Fruit fly (Drosophila melanogaster) whole organism, embryonic: Measurements from ENCODE around the gene Sqor.

Experiments used
- CG10147 ChIP-seq: fragments of 200-800 bp; sonication (Bioruptor generic); optimal IDR thresholded peaks from 2 replicates; lab custom pipeline; 2019; ENCODE audit warnings: missing biosample characterization, mild to moderate bottlenecking, missing genetic modification characterization, moderate library complexity
- CG11398 ChIP-seq: fragments of 200-800 bp; sonication (Bioruptor generic); optimal IDR thresholded peaks from 2 replicates; lab custom pipeline; 2016; ENCODE audit warnings: missing biosample characterization, missing genetic modification characterization
- CG14050 ChIP-seq: fragments of 200-800 bp; sonication (Bioruptor generic); IDR thresholded peaks from 3 replicates; pipeline ENCODE4 v1.3.6; 2022; ENCODE audit warnings: missing biosample characterization, missing genetic modification characterization
- CG15479 ChIP-seq: fragments of 200-800 bp; sonication (Bioruptor generic); optimal IDR thresholded peaks from 3 replicates; lab custom pipeline; 2019; ENCODE audit warnings: missing biosample characterization, mild to moderate bottlenecking, missing genetic modification characterization, moderate library complexity
- CG1602 ChIP-seq: fragments of 200-800 bp; sonication (Bioruptor generic); optimal IDR thresholded peaks from 3 replicates; lab custom pipeline; 2016; ENCODE audit warnings: missing biosample characterization, missing genetic modification characterization
- CG1647 ChIP-seq: fragments of 200-800 bp; sonication (Bioruptor generic); optimal IDR thresholded peaks from 3 replicates; lab custom pipeline; 2016; ENCODE audit warnings: missing biosample characterization, missing genetic modification characterization
- CG17802 ChIP-seq: fragments of 200-800 bp; sonication (Bioruptor generic); optimal IDR thresholded peaks from 2 replicates; lab custom pipeline; 2018; ENCODE audit warnings: missing biosample characterization, mild to moderate bottlenecking, missing genetic modification characterization, moderate library complexity
- CG18262 ChIP-seq: fragments of 200-800 bp; optimal IDR thresholded peaks from 3 replicates; lab custom pipeline; 2019; ENCODE audit warnings: missing biosample characterization, mild to moderate bottlenecking, missing genetic modification characterization, moderate library complexity
- CG2712 ChIP-seq: fragments of 200-800 bp; optimal IDR thresholded peaks from 3 replicates; lab custom pipeline; 2019; ENCODE audit warnings: missing biosample characterization, mild to moderate bottlenecking, missing genetic modification characterization, moderate library complexity
- CG3281 ChIP-seq: fragments of 200-800 bp; sonication (Bioruptor generic); optimal IDR thresholded peaks from 3 replicates; lab custom pipeline; 2017; ENCODE audit warnings: missing biosample characterization, mild to moderate bottlenecking, missing genetic modification characterization
- CG34376 ChIP-seq: fragments of 200-800 bp; sonication (Bioruptor generic); optimal IDR thresholded peaks from 2 replicates; lab custom pipeline; 2018; ENCODE audit warnings: missing biosample characterization, mild to moderate bottlenecking, missing genetic modification characterization
- CG3847 ChIP-seq: fragments of 200-800 bp; sonication (Bioruptor generic); IDR thresholded peaks from 2 replicates; pipeline ENCODE4 v1.3.6; 2022; ENCODE audit warnings: missing biosample characterization, missing genetic modification characterization
- CG4404 ChIP-seq: fragments of 200-800 bp; sonication (Bioruptor generic); IDR thresholded peaks from 2 replicates; pipeline ENCODE4 v1.3.6; 2022; ENCODE audit warnings: missing biosample characterization, missing genetic modification characterization
- CG4707 ChIP-seq: fragments of 200-800 bp; sonication (Bioruptor generic); optimal IDR thresholded peaks from 2 replicates; lab custom pipeline; 2018; ENCODE audit warnings: missing biosample characterization, mild to moderate bottlenecking, missing genetic modification characterization, moderate library complexity
- CG4820 ChIP-seq: fragments of 200-800 bp; sonication (Bioruptor generic); optimal IDR thresholded peaks from 3 replicates; lab custom pipeline; 2016; ENCODE audit warnings: missing biosample characterization, missing genetic modification characterization
- CG6175 ChIP-seq: fragments of 200-800 bp; sonication (Bioruptor generic); IDR thresholded peaks from 3 replicates; pipeline ENCODE4 v1.3.6; 2022; ENCODE audit warnings: missing biosample characterization, missing genetic modification characterization
- CG6813 ChIP-seq: fragments of 200-800 bp; sonication (Bioruptor generic); optimal IDR thresholded peaks from 2 replicates; lab custom pipeline; 2017; ENCODE audit warnings: missing biosample characterization, missing genetic modification characterization, mild to moderate bottlenecking, moderate library complexity, missing genetic modification reagents
- CoRest ChIP-seq: fragments of 200-800 bp; sonication (Bioruptor generic); optimal IDR thresholded peaks from 3 replicates; lab custom pipeline; 2018; ENCODE audit warnings: missing biosample characterization, mild to moderate bottlenecking, missing genetic modification characterization, moderate library complexity
- Ets97D ChIP-seq: fragments of 200-800 bp; sonication (Bioruptor generic); optimal IDR thresholded peaks from 3 replicates; lab custom pipeline; 2016; ENCODE audit warnings: missing biosample characterization, missing genetic modification characterization
- Fer2 ChIP-seq: fragments of 200-800 bp; sonication (Bioruptor generic); optimal IDR thresholded peaks from 2 replicates; lab custom pipeline; 2018; ENCODE audit warnings: missing biosample characterization, mild to moderate bottlenecking, missing genetic modification characterization, moderate library complexity
- Hand ChIP-seq: fragments of 200-800 bp; sonication (Bioruptor generic); optimal IDR thresholded peaks from 2 replicates; lab custom pipeline; 2017; ENCODE audit warnings: mild to moderate bottlenecking, missing biosample characterization, missing genetic modification reagents, missing genetic modification characterization
- HmgD ChIP-seq: fragments of 200-800 bp; sonication (Bioruptor generic); optimal IDR thresholded peaks from 3 replicates; lab custom pipeline; 2016; ENCODE audit warnings: missing biosample characterization, missing genetic modification characterization
- Jarid2 ChIP-seq: fragments of 200-800 bp; sonication (Bioruptor generic); optimal IDR thresholded peaks from 3 replicates; lab custom pipeline; 2017; ENCODE audit warnings: mild to moderate bottlenecking, missing biosample characterization, missing genetic modification reagents, missing genetic modification characterization
- Lim3 ChIP-seq: fragments of 200-800 bp; sonication (Bioruptor generic); IDR thresholded peaks from 2 replicates; pipeline ENCODE4 v1.3.6; 2022; ENCODE audit warnings: missing biosample characterization, missing genetic modification characterization
- Max ChIP-seq: fragments of 200-800 bp; sonication (Bioruptor generic); optimal IDR thresholded peaks from 2 replicates; lab custom pipeline; 2016; ENCODE audit warnings: missing biosample characterization, mild to moderate bottlenecking, missing genetic modification characterization
- NC2α ChIP-seq: fragments of 200-800 bp; sonication (Bioruptor generic); optimal IDR thresholded peaks from 2 replicates; lab custom pipeline; 2016; ENCODE audit warnings: missing biosample characterization, missing genetic modification characterization
- Oli ChIP-seq: fragments of 200-800 bp; sonication (Bioruptor generic); optimal IDR thresholded peaks from 2 replicates; lab custom pipeline; 2018; ENCODE audit warnings: missing biosample characterization, mild to moderate bottlenecking, missing genetic modification characterization, moderate library complexity
- Sin3A ChIP-seq: fragments of >200 bp; optimal IDR thresholded peaks from 2 replicates; lab custom pipeline; 2018
- Sox100B ChIP-seq: fragments of 200-800 bp; sonication (Bioruptor generic); optimal IDR thresholded peaks from 3 replicates; lab custom pipeline; 2018; ENCODE audit warnings: missing biosample characterization, mild to moderate bottlenecking, missing genetic modification characterization
- Sry-δ ChIP-seq: fragments of 200-800 bp; sonication (Bioruptor generic); optimal IDR thresholded peaks from 2 replicates; lab custom pipeline; 2016; ENCODE audit warnings: missing biosample characterization, missing genetic modification characterization
- Ssrp ChIP-seq: fragments of 200-800 bp; sonication (Bioruptor generic); optimal IDR thresholded peaks from 2 replicates; lab custom pipeline; 2018; ENCODE audit warnings: missing biosample characterization, mild to moderate bottlenecking, missing genetic modification characterization, moderate library complexity
- bsh ChIP-seq, 2 experiments: fragments of 200-800 bp; sonication (Bioruptor generic); optimal IDR thresholded peaks; 2 replicates each; lab custom pipeline; 2017 to 2018; ENCODE audit warnings: mild to moderate bottlenecking in 2 of 2, missing biosample characterization in 2 of 2, missing genetic modification characterization in 2 of 2, moderate library complexity in 1 of 2
- croc ChIP-seq: fragments of 200-800 bp; sonication (Bioruptor generic); conservative IDR thresholded peaks from 3 replicates; pipeline ENCODE4 v1.3.6; 2022; ENCODE audit warnings: missing biosample characterization, missing genetic modification characterization
- cwo ChIP-seq: fragments of 200-800 bp; sonication (Bioruptor generic); optimal IDR thresholded peaks from 3 replicates; lab custom pipeline; 2017; ENCODE audit warnings: missing biosample characterization, missing genetic modification characterization, mild to moderate bottlenecking, moderate library complexity, missing genetic modification reagents
- esg ChIP-seq: fragments of 200-800 bp; sonication (Bioruptor generic); conservative IDR thresholded peaks from 2 replicates; pipeline ENCODE4 v1.3.6; 2022; ENCODE audit warnings: missing biosample characterization, missing genetic modification characterization
- ewg ChIP-seq: fragments of 200-800 bp; sonication (Bioruptor generic); optimal IDR thresholded peaks from 3 replicates; lab custom pipeline; 2017; ENCODE audit warnings: mild to moderate bottlenecking, missing biosample characterization, missing genetic modification reagents, missing genetic modification characterization
- fd64A ChIP-seq: fragments of 200-800 bp; sonication (Bioruptor generic); optimal IDR thresholded peaks from 3 replicates; lab custom pipeline; 2018; ENCODE audit warnings: missing biosample characterization, mild to moderate bottlenecking, missing genetic modification characterization
- fd96Cb ChIP-seq: fragments of 200-800 bp; sonication (Bioruptor generic); optimal IDR thresholded peaks from 2 replicates; lab custom pipeline; 2018; ENCODE audit warnings: missing biosample characterization, mild to moderate bottlenecking, missing genetic modification characterization, moderate library complexity
- hb ChIP-seq: fragments of 200-800 bp; sonication (Bioruptor generic); IDR thresholded peaks from 3 replicates; pipeline ENCODE4 v1.3.6; 2022; ENCODE audit warnings: missing biosample characterization, missing genetic modification characterization; ENCODE audit not compliant: partially characterized antibody
- her ChIP-seq: fragments of 200-800 bp; sonication (Bioruptor generic); optimal IDR thresholded peaks from 2 replicates; lab custom pipeline; 2016; ENCODE audit warnings: missing biosample characterization, missing genetic modification characterization
- nau ChIP-seq: fragments of 200-800 bp; sonication (Bioruptor generic); optimal IDR thresholded peaks from 3 replicates; lab custom pipeline; 2017; ENCODE audit warnings: missing biosample characterization, mild to moderate bottlenecking, missing genetic modification characterization, missing genetic modification reagents
- nerfin-1 ChIP-seq: fragments of 200-800 bp; sonication (Bioruptor generic); optimal IDR thresholded peaks from 3 replicates; lab custom pipeline; 2019; ENCODE audit warnings: missing biosample characterization, mild to moderate bottlenecking, missing genetic modification characterization, moderate library complexity
- pan ChIP-seq, 4 experiments: fragments of >200 bp in 3 of 4; fragments of 200-800 bp in 1 of 4; sonication (Bioruptor generic) in 1 of 4; optimal IDR thresholded peaks in 3 of 4; IDR thresholded peaks in 1 of 4; 2 replicates each; pipeline versions ENCODE4 v1.3.6 to Lab custom; 2017 to 2022; ENCODE audit warnings: missing biosample characterization in 2 of 4, missing genetic modification characterization in 2 of 4, mixed read lengths in 1 of 4
- row ChIP-seq: fragments of 200-800 bp; sonication (Bioruptor generic); IDR thresholded peaks from 3 replicates; pipeline ENCODE4 v1.3.6; 2022; ENCODE audit warnings: missing biosample characterization, missing genetic modification characterization
- sens-2 ChIP-seq: fragments of 200-800 bp; sonication (Bioruptor generic); IDR thresholded peaks from 2 replicates; pipeline ENCODE4 v1.3.6; 2022; ENCODE audit warnings: missing biosample characterization, missing genetic modification characterization
- sim ChIP-seq: fragments of 200-800 bp; sonication (Bioruptor generic); IDR thresholded peaks from 2 replicates; pipeline ENCODE4 v1.3.6; 2022; ENCODE audit warnings: missing biosample characterization, missing genetic modification characterization
- slbo ChIP-seq: fragments of 200-800 bp; sonication (Bioruptor generic); IDR thresholded peaks from 2 replicates; pipeline ENCODE4 v1.3.6; 2022; ENCODE audit warnings: missing biosample characterization, missing genetic modification characterization
- sug ChIP-seq: fragments of 200-800 bp; optimal IDR thresholded peaks from 2 replicates; lab custom pipeline; 2019; ENCODE audit warnings: missing biosample characterization, mild to moderate bottlenecking, missing genetic modification characterization, moderate library complexity
- vfl ChIP-seq: fragments of 200-800 bp; sonication (Bioruptor generic); optimal IDR thresholded peaks from 2 replicates; lab custom pipeline; 2016; ENCODE audit warnings: missing biosample characterization, missing genetic modification characterization
- wdn ChIP-seq: fragments of 200-800 bp; sonication (Bioruptor generic); IDR thresholded peaks from 2 replicates; pipeline ENCODE4 v1.3.6; 2022; ENCODE audit warnings: missing biosample characterization, missing genetic modification characterization
- yki ChIP-seq: fragments of >200 bp; optimal IDR thresholded peaks from 3 replicates; lab custom pipeline; 2018

The Sqor gene

DNA sequence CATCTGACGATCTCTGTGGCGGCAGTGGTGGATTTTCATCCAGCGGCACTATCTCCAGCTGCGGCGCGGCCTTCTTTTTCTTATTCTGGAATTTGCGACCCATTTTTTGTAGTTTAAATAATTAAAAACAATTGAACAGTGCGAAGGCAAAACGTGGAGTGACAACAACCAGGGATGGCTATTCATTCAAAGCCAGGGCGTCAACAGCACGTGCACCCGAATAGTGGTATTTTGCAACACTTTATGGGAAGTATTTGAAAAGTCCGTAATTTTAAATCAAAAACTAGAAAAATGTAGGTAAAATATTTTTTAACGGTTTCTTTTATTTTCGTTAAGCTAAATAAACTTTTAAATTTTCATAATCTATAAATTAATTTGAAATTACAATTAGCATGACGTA lies 42.7 kb downstream of the Sqor start, which contains the start of gene CG11583 (continued):
- no peak for TF ChIP-seq CG11398
- TF ChIP-seq Ssrp (tag; lab: Kevin White, UChicago): no peak
- peak; percentile 47 for TF ChIP-seq vfl (GFP tag; lab: Kevin White, UChicago)
- TF ChIP-seq CG3281 (GFP tag; lab: Kevin White, UChicago): peak; percentile 86
- no peak for TF ChIP-seq CoRest (tag; lab: Kevin White, UChicago)
- no peak for TF ChIP-seq hb (GFP tag; lab: Robert Waterston, UW)
- TF ChIP-seq yki (lab: Kevin White, UChicago): no peak
- TF ChIP-seq sens-2 (GFP tag; lab: Robert Waterston, UW): no peak
- TF ChIP-seq ewg (GFP tag; lab: Kevin White, UChicago): no peak
- no peak for TF ChIP-seq CG17802
- no peak for TF ChIP-seq CG10147 (GFP tag; lab: Kevin White, UChicago)
- TF ChIP-seq nau: no peak
- TF ChIP-seq croc (GFP tag; lab: Robert Waterston, UW): no peak
- no peak for TF ChIP-seq esg (GFP tag; lab: Robert Waterston, UW)
- peak; percentile 98 for TF ChIP-seq Max
- TF ChIP-seq CG14050: no peak
- no peak for TF ChIP-seq fd64A (GFP tag; lab: Kevin White, UChicago)
- peak; percentile 5 for TF ChIP-seq CG18262 (tag; lab: Kevin White, UChicago)
- TF ChIP-seq NC2α (GFP tag; lab: Kevin White, UChicago): no peak
- TF ChIP-seq Sox100B (GFP tag; lab: Kevin White, UChicago): no peak
- TF ChIP-seq sim (GFP tag; lab: Robert Waterston, UW): no peak
- peak; percentile 86 for TF ChIP-seq Ets97D (GFP tag; lab: Kevin White, UChicago)
- TF ChIP-seq slbo: peak; percentile 71
- TF ChIP-seq nerfin-1 (tag; lab: Kevin White, UChicago): no peak
- no peak for TF ChIP-seq Lim3 (GFP tag; lab: Robert Waterston, UW)
- TF ChIP-seq wdn: no peak
- peak; percentile 55 for TF ChIP-seq CG1647 (GFP tag; lab: Kevin White, UChicago)
- no peak for TF ChIP-seq Oli (tag; lab: Kevin White, UChicago)
- TF ChIP-seq pan (optimal IDR thresholded peaks at IDR 0.05; lab: Kevin White, UChicago): no peak
- peak in 1 of 2 experiments; percentile 17 for TF ChIP-seq pan (GFP tag; optimal IDR thresholded peaks at IDR 0.05 in 1 of 2, IDR thresholded peaks at IDR 0.05 in 1 of 2)
- no peak for TF ChIP-seq sug
- TF ChIP-seq CG4707 (GFP tag; lab: Kevin White, UChicago): no peak
- TF ChIP-seq Jarid2: no peak
- peak; percentile 14 for TF ChIP-seq CG1602
- TF ChIP-seq her (GFP tag; lab: Kevin White, UChicago): peak; percentile 31
- TF ChIP-seq CG6813: no peak
- no peak for TF ChIP-seq fd96Cb (tag; lab: Kevin White, UChicago)
- peak; percentile 93 for TF ChIP-seq cwo (GFP tag; lab: Kevin White, UChicago)
- peak; percentile 6 for TF ChIP-seq Fer2 (tag; lab: Kevin White, UChicago)
- 0 out of 3 replicates have a peak, but pooled peaks have one; percentile 26 for TF ChIP-seq CG6175 (GFP tag; lab: Robert Waterston, UW)
- TF ChIP-seq CG15479 (GFP tag; lab: Kevin White, UChicago): no peak
- no peak for TF ChIP-seq Hand (GFP tag; lab: Kevin White, UChicago)
- TF ChIP-seq HmgD: no peak
- peak; percentile 33 for TF ChIP-seq Sin3A
- no peak for TF ChIP-seq CG4404 (GFP tag; lab: Robert Waterston, UW)
- TF ChIP-seq CG4820 (GFP tag; lab: Kevin White, UChicago): no peak
- no peak for TF ChIP-seq CG34376 (GFP tag; lab: Kevin White, UChicago)
- peak; percentile 68 for TF ChIP-seq CG3847
- peak; percentile 47 for TF ChIP-seq Sry-δ (GFP tag; lab: Kevin White, UChicago)
- TF ChIP-seq bsh (GFP tag; optimal IDR thresholded peaks at IDR 0.05; lab: Kevin White, UChicago): no peak
- TF ChIP-seq row: peak; percentile 67
- TF ChIP-seq CG2712 (tag; lab: Kevin White, UChicago): peak; percentile 43
